Fruit fly (Drosophila melanogaster): ENCODE results near the gene boss.

boss gene

dm6 chr3R:26008892-26009539 is 47.2 kb downstream of the boss start (continued):
- peak; percentile 64 for TF ChIP-seq zen (tag; optimal IDR thresholded peaks at IDR 0.05)
- peak; percentile 63 for TF ChIP-seq ERR (GFP tag; optimal IDR thresholded peaks at IDR 0.05)
- peak; percentile 63 for TF ChIP-seq Poxn (GFP tag; IDR thresholded peaks at IDR 0.05)
- peak; percentile 85 for TF ChIP-seq jumu (GFP tag; optimal IDR thresholded peaks at IDR 0.05)
- TF ChIP-seq CG7839 (tag; optimal IDR thresholded peaks at IDR 0.05), result peak; percentile 93
- TF ChIP-seq CG34376 (GFP tag; optimal IDR thresholded peaks at IDR 0.05), result no peak
- TF ChIP-seq CG6683 (GFP tag; optimal IDR thresholded peaks at IDR 0.05), result peak; percentile 56
- TF ChIP-seq GATAe (GFP tag; conservative IDR thresholded peaks at IDR 0.05), result no peak
- peak; percentile 69 for TF ChIP-seq cato (GFP tag; optimal IDR thresholded peaks at IDR 0.05; ENCODE audit: borderline replicate concordance)
- no peak for TF ChIP-seq sug (tag; optimal IDR thresholded peaks at IDR 0.05)
- peak; percentile 90 for TF ChIP-seq Xbp1 (GFP tag; optimal IDR thresholded peaks at IDR 0.05)
- TF ChIP-seq exex (tag; optimal IDR thresholded peaks at IDR 0.05), result peak; percentile 17
- peak; percentile 85 for TF ChIP-seq H15 (GFP tag; IDR thresholded peaks at IDR 0.05)
- peak; percentile 93 for TF ChIP-seq Sox102F (GFP tag; optimal IDR thresholded peaks at IDR 0.05)
- peak; percentile 41 for TF ChIP-seq abd-A (tag; optimal IDR thresholded peaks at IDR 0.05)
- TF ChIP-seq fd64A (GFP tag; optimal IDR thresholded peaks at IDR 0.05), result peak; percentile 82
- TF ChIP-seq CG3847 (GFP tag; IDR thresholded peaks at IDR 0.05), result peak; percentile 81
- TF ChIP-seq CrebB (tag; optimal IDR thresholded peaks at IDR 0.05), result peak; percentile 83
- peak; percentile 93 for TF ChIP-seq CG8924 (tag; optimal IDR thresholded peaks at IDR 0.05)
- no peak for TF ChIP-seq TFAM (GFP tag; optimal IDR thresholded peaks at IDR 0.05)
- peak; percentile 72 for TF ChIP-seq danr (GFP tag; IDR thresholded peaks at IDR 0.05)
- peak; percentile 80 for TF ChIP-seq NK7.1 (GFP tag; optimal IDR thresholded peaks at IDR 0.05)
- TF ChIP-seq Stat92E (GFP tag; optimal IDR thresholded peaks at IDR 0.05), result peak in 1 of 3 experiments; percentile 77
- peak; percentile 69 for TF ChIP-seq vfl (GFP tag; optimal IDR thresholded peaks at IDR 0.05)
- TF ChIP-seq CG7745 (tag; optimal IDR thresholded peaks at IDR 0.05), result no peak
- TF ChIP-seq CG4404 (GFP tag; IDR thresholded peaks at IDR 0.05), result peak; percentile 72; the same call in 1 of the 2 replicates
- peak; percentile 84 for TF ChIP-seq Dip3 (GFP tag; optimal IDR thresholded peaks at IDR 0.05)
- peak; percentile 68 for TF ChIP-seq p53 (GFP tag; optimal IDR thresholded peaks at IDR 0.05)
- TF ChIP-seq CG15269 (tag; optimal IDR thresholded peaks at IDR 0.05), result peak; percentile 88
- TF ChIP-seq HLHmδ (GFP tag; optimal IDR thresholded peaks at IDR 0.05), result peak; percentile 98
- peak; percentile 84 for TF ChIP-seq CG7786 (GFP tag; optimal IDR thresholded peaks at IDR 0.05)
- peak; percentile 81 for TF ChIP-seq sob (GFP tag; IDR thresholded peaks at IDR 0.05)
- peak; percentile 84 for TF ChIP-seq ken (GFP tag; IDR thresholded peaks at IDR 0.05)
- TF ChIP-seq YL-1 (GFP tag; optimal IDR thresholded peaks at IDR 0.05), result no peak
- TF ChIP-seq lilli (GFP tag; optimal IDR thresholded peaks at IDR 0.05), result peak; percentile 91
- peak; percentile 44; the same call in 1 of the 3 replicates for TF ChIP-seq CG2889 (GFP tag; IDR thresholded peaks at IDR 0.05)
- TF ChIP-seq CG2678 (tag; optimal IDR thresholded peaks at IDR 0.05), result peak; percentile 91
- peak; percentile 60 for TF ChIP-seq Hmx (GFP tag; optimal IDR thresholded peaks at IDR 0.05)
- TF ChIP-seq CG6813 (GFP tag; optimal IDR thresholded peaks at IDR 0.05), result peak; percentile 69
- TF ChIP-seq Atf3 (GFP tag; optimal IDR thresholded peaks at IDR 0.05), result peak; percentile 84
- TF ChIP-seq Med (GFP tag), result peak; percentile 98
- peak; percentile 97 for TF ChIP-seq Ets65A (GFP tag)
- peak; percentile 84 to 89 for TF ChIP-seq chif (GFP tag; optimal IDR thresholded peaks at IDR 0.05)
- TF ChIP-seq slp2 (GFP tag; optimal IDR thresholded peaks at IDR 0.05), result peak; percentile 68
- TF ChIP-seq Deaf1 (tag; optimal IDR thresholded peaks at IDR 0.05), result peak; percentile 64
- peak; percentile 89 for TF ChIP-seq CG18599 (GFP tag; optimal IDR thresholded peaks at IDR 0.05)
- TF ChIP-seq dmrt99B (tag; optimal IDR thresholded peaks at IDR 0.05), result peak; percentile 93
- peak; percentile 38; the same call in 1 of the 2 replicates for TF ChIP-seq cas (GFP tag; IDR thresholded peaks at IDR 0.05)
- peak; percentile 75 for TF ChIP-seq peb (GFP tag; IDR thresholded peaks at IDR 0.05)
